Worm (Caenorhabditis elegans) whole organism, L2 larva: ENCODE measurements around the gene C03B1.2.

Experiments used
- aly-2 ChIP-seq: fragments of 150-350 bp; optimal IDR thresholded peaks from 2 replicates; lab custom pipeline; 2014; ENCODE audit warnings: missing biosample characterization, missing genetic modification characterization
- lsy-2 ChIP-seq, 2 experiments: fragments of 150-350 bp in 1 of 2; sonication (generic microtip) in 1 of 2; optimal IDR thresholded peaks; 2 replicates each; lab custom pipeline; 2014 to 2017; ENCODE audit warnings: missing biosample characterization in 2 of 2, missing genetic modification characterization in 2 of 2

C03B1.2 gene

ce11 chrX:6420681-6421080 lies 50.9 kb downstream of the C03B1.2 start, which contains the start of gene K10C2.12:
Gene K10C2.12 (minus strand): TSS chrX:6420781.
- TF ChIP-seq lsy-2 (tag; optimal IDR thresholded peaks at IDR 0.05; lab: Kevin White, UChicago) (no peak), aly-2 (tag; lab: Kevin White, UChicago) (no peak)
